Fruit fly (Drosophila melanogaster): ENCODE data around the gene CG5937.

- no peak for TF ChIP-seq Myc (optimal IDR thresholded peaks at IDR 0.05)
- TF ChIP-seq h (GFP tag; optimal IDR thresholded peaks at IDR 0.05) = no peak
- no peak for TF ChIP-seq dmrt93B (GFP tag; optimal IDR thresholded peaks at IDR 0.05)
- TF ChIP-seq ey (GFP tag; optimal IDR thresholded peaks at IDR 0.05) = no peak
- no peak for TF ChIP-seq rgr (GFP tag; optimal IDR thresholded peaks at IDR 0.05)
These were observed 9.2 kb upstream of the CG5937 start for dm6 chrX:6030593-6030992.
